Worm (Caenorhabditis elegans) whole organism, L1 larva: ENCODE measurements around the gene F11A5.15.

Experiments
- F16B12.6 ChIP-seq: fragments of 150-350 bp; optimal IDR thresholded peaks from 2 replicates; lab custom pipeline; 2014; ENCODE audit warnings: missing biosample characterization, missing genetic modification characterization
- elt-3 ChIP-seq, 6 experiments: fragments of 150-350 bp in 1 of 6; sonication (generic microtip); optimal IDR thresholded peaks; 2 replicates each; lab custom pipeline; 2017 to 2018; ENCODE audit warnings: missing biosample characterization in 6 of 6, missing genetic modification characterization in 6 of 6, inconsistent platforms in 1 of 6
- zag-1 ChIP-seq: fragments of 150-350 bp; optimal IDR thresholded peaks from 2 replicates; lab custom pipeline; 2014; ENCODE audit warnings: missing biosample characterization, missing genetic modification characterization

DNA sequence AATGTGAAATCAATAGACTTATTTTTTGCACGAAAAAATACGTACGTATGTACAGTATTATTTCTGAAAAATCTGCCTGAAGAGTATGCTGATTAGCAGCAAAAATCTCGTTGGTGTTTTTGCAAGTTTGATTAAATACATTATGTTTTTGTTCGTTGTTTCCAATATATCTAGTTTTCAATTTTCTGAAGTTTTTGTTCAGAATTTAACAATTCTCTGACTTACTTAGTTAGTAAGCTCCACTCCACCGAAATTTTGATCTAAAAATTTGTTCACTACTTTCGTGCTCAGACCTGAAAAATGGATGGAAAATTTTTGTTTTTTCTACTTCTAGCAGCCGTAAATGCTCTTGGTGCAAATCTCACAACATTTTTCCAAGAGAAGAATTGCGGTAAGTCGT lies 13.5 kb downstream of the F11A5.15 start, which contains the start of gene irld-26:
- TF ChIP-seq zag-1 (tag; lab: Kevin White, UChicago) (no peak), F16B12.6 (tag; lab: Kevin White, UChicago) (no peak), elt-3 (tag; optimal IDR thresholded peaks at IDR 0.05; lab: Kevin White, UChicago) (no peak)
